Worm (Caenorhabditis elegans) whole organism, L4 larva: ENCODE data around the gene slc-25A29.

Experiments used
- F37D6.2 ChIP-seq: sonication (generic microtip); optimal IDR thresholded peaks from 2 replicates; lab custom pipeline; 2016; ENCODE audit warnings: mild to moderate bottlenecking, missing genetic modification characterization, missing compliant biosample characterization
- F49E8.2 ChIP-seq: sonication (generic microtip); optimal IDR thresholded peaks from 2 replicates; lab custom pipeline; 2016; ENCODE audit warnings: missing compliant biosample characterization, mild to moderate bottlenecking, missing genetic modification characterization, borderline replicate concordance
- Y105C5A.15 ChIP-seq: fragments of 200-800 bp; sonication (Bioruptor generic); IDR thresholded peaks from 2 replicates; pipeline ENCODE4 v1.3.6; 2022; ENCODE audit warnings: missing genetic modification characterization, missing compliant biosample characterization
- Y48G9A.11 ChIP-seq: fragments of 200-800 bp; sonication (Bioruptor generic); IDR thresholded peaks from 2 replicates; pipeline ENCODE4 v1.3.6; 2022; ENCODE audit warnings: missing genetic modification reagents, missing genetic modification characterization, missing compliant biosample characterization
- ZK337.2 ChIP-seq: fragments of 200-800 bp; sonication (Bioruptor generic); IDR thresholded peaks from 2 replicates; pipeline ENCODE4 v1.3.6; 2022; ENCODE audit warnings: missing genetic modification reagents, missing genetic modification characterization, missing compliant biosample characterization
- ZK546.5 ChIP-seq, 2 experiments: sonication (generic microtip); optimal IDR thresholded peaks; 2 replicates each; lab custom pipeline; 2017; ENCODE audit warnings: missing biosample characterization in 2 of 2, missing genetic modification characterization in 2 of 2
- aly-2 ChIP-seq: sonication (generic microtip); optimal IDR thresholded peaks from 2 replicates; lab custom pipeline; 2018; ENCODE audit warnings: missing biosample characterization, missing genetic modification characterization
- arid-1 ChIP-seq: fragments of 200-800 bp; sonication (Bioruptor generic); conservative IDR thresholded peaks from 2 replicates; pipeline ENCODE4 v1.3.6; 2022; ENCODE audit warnings: missing genetic modification reagents, missing genetic modification characterization, missing compliant biosample characterization
- attf-4 ChIP-seq: sonication (generic microtip); optimal IDR thresholded peaks from 3 replicates; lab custom pipeline; 2017; ENCODE audit warnings: missing biosample characterization, missing genetic modification characterization
- ceh-62 ChIP-seq: sonication (generic microtip); optimal IDR thresholded peaks from 2 replicates; lab custom pipeline; 2017; ENCODE audit warnings: missing biosample characterization, missing genetic modification characterization
- ceh-82 ChIP-seq: sonication (generic microtip); optimal IDR thresholded peaks from 2 replicates; lab custom pipeline; 2017; ENCODE audit warnings: missing biosample characterization, missing genetic modification characterization
- ces-1 ChIP-seq: fragments of 150-350 bp; sonication (generic microtip); optimal IDR thresholded peaks from 4 replicates; lab custom pipeline; 2014; ENCODE audit warnings: missing biosample characterization, missing genetic modification reagents, missing genetic modification characterization
- cey-2 ChIP-seq: sonication (generic microtip); optimal IDR thresholded peaks from 3 replicates; lab custom pipeline; 2017; ENCODE audit warnings: missing genetic modification characterization, mild to moderate bottlenecking, missing compliant biosample characterization, antibody characterized with exemption, borderline replicate concordance; ENCODE audit not compliant: insufficient read depth
- daf-12 ChIP-seq: fragments of 150-350 bp; optimal IDR thresholded peaks from 2 replicates; lab custom pipeline; 2014; ENCODE audit warnings: missing biosample characterization, missing genetic modification reagents, missing genetic modification characterization
- daf-8 ChIP-seq: fragments of 200-800 bp; sonication (Bioruptor generic); IDR thresholded peaks from 2 replicates; pipeline ENCODE4 v1.3.6; 2022; ENCODE audit warnings: missing genetic modification characterization, missing compliant biosample characterization
- dmd-6 ChIP-seq: fragments of 200-800 bp; sonication (Bioruptor generic); IDR thresholded peaks from 2 replicates; pipeline ENCODE4 v1.3.6; 2022; ENCODE audit warnings: missing genetic modification reagents, missing genetic modification characterization, missing compliant biosample characterization
- dmd-8 ChIP-seq: fragments of 200-800 bp; sonication (Bioruptor generic); IDR thresholded peaks from 2 replicates; pipeline ENCODE4 v1.3.6; 2022; ENCODE audit warnings: missing genetic modification characterization, missing compliant biosample characterization
- dmd-9 ChIP-seq: fragments of 200-800 bp; sonication (Bioruptor generic); IDR thresholded peaks from 2 replicates; pipeline ENCODE4 v1.3.6; 2022; ENCODE audit warnings: missing genetic modification reagents, missing genetic modification characterization, missing compliant biosample characterization
- dpl-1 ChIP-seq: fragments of 150-350 bp; optimal IDR thresholded peaks from 2 replicates; lab custom pipeline; 2014; ENCODE audit warnings: missing biosample characterization, missing genetic modification reagents, missing genetic modification characterization
- duxl-1 ChIP-seq: sonication (generic microtip); optimal IDR thresholded peaks from 2 replicates; lab custom pipeline; 2016; ENCODE audit warnings: mild to moderate bottlenecking, missing genetic modification characterization, moderate library complexity, missing compliant biosample characterization; ENCODE audit not compliant: poor library complexity
- dve-1 ChIP-seq: sonication (generic microtip); optimal IDR thresholded peaks from 2 replicates; lab custom pipeline; 2017; ENCODE audit warnings: antibody characterized with exemption, mild to moderate bottlenecking, missing genetic modification characterization, missing compliant biosample characterization; ENCODE audit not compliant: insufficient read depth
- egl-27 ChIP-seq: sonication (generic microtip); optimal IDR thresholded peaks from 3 replicates; lab custom pipeline; 2017; ENCODE audit warnings: missing biosample characterization, missing genetic modification reagents, missing genetic modification characterization
- egl-43 ChIP-seq: fragments of 200-800 bp; sonication (Bioruptor generic); IDR thresholded peaks from 2 replicates; pipeline ENCODE4 v1.3.6; 2022; ENCODE audit warnings: missing genetic modification reagents, missing genetic modification characterization, missing compliant biosample characterization
- fkh-10 ChIP-seq: fragments of 150-350 bp; optimal IDR thresholded peaks from 2 replicates; lab custom pipeline; 2014; ENCODE audit warnings: missing biosample characterization, missing genetic modification reagents, missing genetic modification characterization
- gei-8 ChIP-seq: fragments of 200-800 bp; sonication (Bioruptor generic); optimal IDR thresholded peaks from 2 replicates; lab custom pipeline; 2018; ENCODE audit warnings: mild to moderate bottlenecking, missing genetic modification characterization, missing compliant biosample characterization
- hlh-30 ChIP-seq: sonication (generic microtip); optimal IDR thresholded peaks from 2 replicates; lab custom pipeline; 2017; ENCODE audit warnings: antibody characterized with exemption, mild to moderate bottlenecking, missing genetic modification characterization, missing compliant biosample characterization; ENCODE audit not compliant: insufficient read depth
- lim-7 ChIP-seq: fragments of 200-800 bp; sonication (Bioruptor generic); IDR thresholded peaks from 2 replicates; pipeline ENCODE4 v1.3.6; 2022; ENCODE audit warnings: missing genetic modification characterization, missing compliant biosample characterization
- lsy-2 ChIP-seq, 2 experiments: fragments of 150-350 bp in 1 of 2; sonication (generic microtip) in 1 of 2; optimal IDR thresholded peaks; 2 replicates each; lab custom pipeline; 2014 to 2017; ENCODE audit warnings: missing biosample characterization in 2 of 2, missing genetic modification characterization in 2 of 2
- madf-5 ChIP-seq, 2 experiments: fragments of 200-800 bp; sonication (Bioruptor generic); IDR thresholded peaks; 2 replicates each; pipeline ENCODE4 v1.3.6; 2022; ENCODE audit warnings: missing compliant biosample characterization in 2 of 2, missing genetic modification characterization in 2 of 2
- madf-9 ChIP-seq: fragments of 200-800 bp; sonication (Bioruptor generic); conservative IDR thresholded peaks from 2 replicates; pipeline ENCODE4 v1.3.6; 2022; ENCODE audit warnings: missing genetic modification reagents, missing genetic modification characterization, missing compliant biosample characterization
- mdl-1 ChIP-seq, 2 experiments: fragments of 150-350 bp in 1 of 2; sonication (generic microtip) in 1 of 2; optimal IDR thresholded peaks; 2 replicates each; lab custom pipeline; 2014 to 2017; ENCODE audit warnings: missing biosample characterization in 2 of 2, missing genetic modification characterization in 2 of 2
- mep-1 ChIP-seq: fragments of 150-350 bp; sonication (generic microtip); optimal IDR thresholded peaks from 3 replicates; lab custom pipeline; 2014; ENCODE audit warnings: missing biosample characterization, missing genetic modification characterization
- mxl-3 ChIP-seq: fragments of 200-800 bp; sonication (Bioruptor generic); optimal IDR thresholded peaks from 2 replicates; lab custom pipeline; 2018; ENCODE audit warnings: mild to moderate bottlenecking, missing genetic modification characterization, missing compliant biosample characterization
- nhr-10 ChIP-seq: fragments of 150-350 bp; optimal IDR thresholded peaks from 2 replicates; lab custom pipeline; 2014; ENCODE audit warnings: missing biosample characterization, missing genetic modification characterization
- nhr-111 ChIP-seq: fragments of 200-800 bp; sonication (Bioruptor generic); optimal IDR thresholded peaks from 2 replicates; lab custom pipeline; 2018; ENCODE audit warnings: mild to moderate bottlenecking, missing genetic modification characterization, missing compliant biosample characterization
- nhr-25 ChIP-seq: sonication (generic microtip); optimal IDR thresholded peaks from 2 replicates; lab custom pipeline; 2017; ENCODE audit warnings: missing genetic modification characterization, mild to moderate bottlenecking, missing compliant biosample characterization, antibody characterized with exemption, moderate library complexity, borderline replicate concordance; ENCODE audit not compliant: insufficient read depth
- nhr-28 ChIP-seq: fragments of 150-350 bp; optimal IDR thresholded peaks from 2 replicates; lab custom pipeline; 2014; ENCODE audit warnings: missing biosample characterization, missing genetic modification characterization
- nhr-42 ChIP-seq: fragments of 200-800 bp; sonication (Bioruptor generic); IDR thresholded peaks from 2 replicates; pipeline ENCODE4 v1.3.6; 2022; ENCODE audit warnings: missing genetic modification characterization, missing compliant biosample characterization
- nhr-48 ChIP-seq: sonication (generic microtip); optimal IDR thresholded peaks from 2 replicates; lab custom pipeline; 2016; ENCODE audit warnings: mild to moderate bottlenecking, missing genetic modification characterization, missing compliant biosample characterization
- nhr-6 ChIP-seq: fragments of 150-350 bp; optimal IDR thresholded peaks from 2 replicates; lab custom pipeline; 2014; ENCODE audit warnings: missing biosample characterization, missing genetic modification characterization
- php-3 ChIP-seq: fragments of 200-800 bp; sonication (Bioruptor generic); IDR thresholded peaks from 2 replicates; pipeline ENCODE4 v1.3.6; 2022; ENCODE audit warnings: missing genetic modification reagents, missing genetic modification characterization, missing compliant biosample characterization
- rbr-2 ChIP-seq: sonication (generic microtip); optimal IDR thresholded peaks from 2 replicates; lab custom pipeline; 2016; ENCODE audit warnings: missing genotype, missing genetic modification characterization, missing compliant biosample characterization
- saeg-2 ChIP-seq: fragments of 200-800 bp; sonication (Bioruptor generic); IDR thresholded peaks from 2 replicates; pipeline ENCODE4 v1.3.6; 2022; ENCODE audit warnings: missing genetic modification reagents, missing genetic modification characterization, missing compliant biosample characterization
- sdz-12 ChIP-seq: fragments of 200-800 bp; sonication (Bioruptor generic); optimal IDR thresholded peaks from 2 replicates; lab custom pipeline; 2018; ENCODE audit warnings: mild to moderate bottlenecking, missing genetic modification characterization, missing compliant biosample characterization
- skn-1 ChIP-seq: fragments of 150-350 bp; optimal IDR thresholded peaks from 2 replicates; lab custom pipeline; 2014; ENCODE audit warnings: missing biosample characterization, missing genetic modification characterization
- snpc-1.2 ChIP-seq: fragments of 200-800 bp; sonication (Bioruptor generic); IDR thresholded peaks from 2 replicates; pipeline ENCODE4 v1.3.6; 2022; ENCODE audit warnings: missing genetic modification reagents, missing genetic modification characterization, missing compliant biosample characterization
- tag-97 ChIP-seq: fragments of 200-800 bp; sonication (Bioruptor generic); IDR thresholded peaks from 2 replicates; pipeline ENCODE4 v1.3.6; 2022; ENCODE audit warnings: missing genetic modification characterization, missing compliant biosample characterization
- unc-39 ChIP-seq: sonication (generic microtip); optimal IDR thresholded peaks from 2 replicates; lab custom pipeline; 2017; ENCODE audit warnings: missing biosample characterization, missing genetic modification characterization
- unc-62 ChIP-seq, 3 experiments: fragments of 150-350 bp in 1 of 3; sonication (generic microtip); optimal IDR thresholded peaks in 2 of 3; peaks in 1 of 3; 1 replicate in 1 of 3; 2 replicates in 2 of 3; lab custom pipeline; 2014 to 2017; ENCODE audit warnings: missing biosample characterization in 3 of 3, missing genetic modification characterization in 3 of 3, missing genetic modification reagents in 3 of 3, missing genotype in 1 of 3

The slc-25A29 gene

ce11 chrV:14696604-14697307 lies 38.8 kb upstream of the slc-25A29 start, which contains the start of gene unc-112 (continued):
- TF ChIP-seq lim-7 (GFP tag; lab: Robert Waterston, UW) = no peak
- TF ChIP-seq dmd-6 = no peak; the same call in none of the 2 replicates
- TF ChIP-seq nhr-48 (tag; lab: Kevin White, UChicago) = peak; percentile 25
- peak; percentile 69 for TF ChIP-seq rbr-2
- TF ChIP-seq dmd-8 = no peak
- peak; percentile 67 for TF ChIP-seq hlh-30 (tag; lab: Kevin White, UChicago)
- TF ChIP-seq ceh-82 (tag; lab: Kevin White, UChicago) = no peak
- peak; percentile 90 for TF ChIP-seq nhr-28 (tag; lab: Kevin White, UChicago)
- peak; percentile 44 to 82 for TF ChIP-seq lsy-2 (tag; optimal IDR thresholded peaks at IDR 0.05; lab: Kevin White, UChicago)
- TF ChIP-seq ceh-62 (tag; lab: Kevin White, UChicago) = no peak
- peak; percentile 14 for TF ChIP-seq gei-8 (GFP tag; lab: Kevin White, UChicago)
- peak; percentile 70; the same call in 1 of the 2 replicates for TF ChIP-seq egl-43
- no peak for TF ChIP-seq nhr-42 (GFP tag; lab: Robert Waterston, UW)
- TF ChIP-seq madf-5 (GFP tag; IDR thresholded peaks at IDR 0.05; lab: Robert Waterston, UW) = 0 out of 4 replicates have a peak, but pooled peaks of 1 of the 2 experiments have one; percentile 9
- no peak for TF ChIP-seq nhr-111 (GFP tag; lab: Kevin White, UChicago)
- no peak for TF ChIP-seq ZK546.5 (tag; optimal IDR thresholded peaks at IDR 0.05; lab: Kevin White, UChicago)
- no peak for TF ChIP-seq unc-62 (GFP tag; optimal IDR thresholded peaks at IDR 0.05 in 1 of 2; lab: Kevin White, UChicago)
- no peak for TF ChIP-seq unc-62 (tag; optimal IDR thresholded peaks at IDR 0.05; lab: Kevin White, UChicago)
- TF ChIP-seq madf-9 (GFP tag; lab: Robert Waterston, UW) = no peak
- no peak for TF ChIP-seq F49E8.2
- TF ChIP-seq dmd-9 (GFP tag; lab: Robert Waterston, UW) = no peak
- TF ChIP-seq Y105C5A.15 (GFP tag; lab: Robert Waterston, UW) = no peak
- TF ChIP-seq cey-2 (tag; lab: Kevin White, UChicago) = peak; percentile 24
- TF ChIP-seq egl-27 = no peak
- TF ChIP-seq ces-1 (GFP tag; lab: Kevin White, UChicago) = no peak
- peak; percentile 43 for TF ChIP-seq duxl-1 (tag; lab: Kevin White, UChicago)
- peak; percentile 94 for TF ChIP-seq mep-1 (tag; lab: Kevin White, UChicago)
- TF ChIP-seq php-3 = no peak
- no peak for TF ChIP-seq daf-12
- TF ChIP-seq skn-1 (tag; lab: Kevin White, UChicago) = no peak
- no peak for TF ChIP-seq nhr-10 (tag; lab: Kevin White, UChicago)
- no peak for TF ChIP-seq saeg-2 (GFP tag; lab: Robert Waterston, UW)
- no peak for TF ChIP-seq nhr-25 (tag; lab: Kevin White, UChicago)
- TF ChIP-seq dpl-1 (GFP tag; lab: Kevin White, UChicago) = peak; percentile 51
- no peak for TF ChIP-seq F37D6.2 (tag; lab: Kevin White, UChicago)
- no peak for TF ChIP-seq unc-39 (tag; lab: Kevin White, UChicago)
- no peak for TF ChIP-seq attf-4 (tag; lab: Kevin White, UChicago)
- TF ChIP-seq ZK337.2 (GFP tag; lab: Robert Waterston, UW) = no peak
- TF ChIP-seq dve-1 (tag; lab: Kevin White, UChicago) = peak; percentile 84
- no peak for TF ChIP-seq Y48G9A.11 (GFP tag; lab: Robert Waterston, UW)
- TF ChIP-seq sdz-12 (GFP tag; lab: Kevin White, UChicago) = no peak
- peak; percentile 98 for TF ChIP-seq nhr-6 (tag; lab: Kevin White, UChicago)
- TF ChIP-seq mdl-1 (tag; optimal IDR thresholded peaks at IDR 0.05; lab: Kevin White, UChicago) = peak in 1 of 2 experiments; percentile 77
- no peak for TF ChIP-seq tag-97 (GFP tag; lab: Robert Waterston, UW)
- no peak for TF ChIP-seq daf-8 (GFP tag; lab: Robert Waterston, UW)
- TF ChIP-seq snpc-1.2 (GFP tag; lab: Robert Waterston, UW) = no peak
- TF ChIP-seq fkh-10 = no peak
- no peak for TF ChIP-seq aly-2 (tag; lab: Kevin White, UChicago)
- TF ChIP-seq arid-1 = 0 out of 2 replicates have a peak, but pooled peaks have one; percentile 19
- peak; percentile 85 for TF ChIP-seq mxl-3 (GFP tag; lab: Kevin White, UChicago)
